Fruit fly (Drosophila melanogaster) whole organism, pupa: Measurements from ENCODE around the gene CG8209.

Experiments
- CG10348 ChIP-seq: fragments of 200-800 bp; sonication (Bioruptor generic); IDR thresholded peaks from 2 replicates; pipeline ENCODE4 v1.3.6; 2022; ENCODE audit warnings: missing biosample characterization, missing genetic modification characterization
- CG12605 ChIP-seq: fragments of 200-800 bp; sonication (Bioruptor generic); IDR thresholded peaks from 2 replicates; pipeline ENCODE4 v1.3.6; 2022; ENCODE audit warnings: missing biosample characterization, missing genetic modification characterization
- CG13204 ChIP-seq: fragments of 200-800 bp; sonication (Bioruptor generic); optimal IDR thresholded peaks from 2 replicates; lab custom pipeline; 2018; ENCODE audit warnings: missing biosample characterization, mild to moderate bottlenecking, missing genetic modification characterization, moderate library complexity
- CG14655 ChIP-seq: fragments of 200-800 bp; sonication (Bioruptor generic); optimal IDR thresholded peaks from 3 replicates; lab custom pipeline; 2017; ENCODE audit warnings: mild to moderate bottlenecking, missing biosample characterization, missing genetic modification reagents, missing genetic modification characterization
- CG15710 ChIP-seq: fragments of 200-800 bp; sonication (Bioruptor generic); optimal IDR thresholded peaks from 2 replicates; lab custom pipeline; 2018; ENCODE audit warnings: missing biosample characterization, mild to moderate bottlenecking, missing genetic modification characterization, moderate library complexity
- CG17806 ChIP-seq: fragments of 200-800 bp; sonication (Bioruptor generic); optimal IDR thresholded peaks from 2 replicates; lab custom pipeline; 2018; ENCODE audit warnings: missing biosample characterization, mild to moderate bottlenecking, missing genetic modification characterization, moderate library complexity
- CG32121 ChIP-seq: fragments of 200-800 bp; sonication (Bioruptor generic); IDR thresholded peaks from 2 replicates; pipeline ENCODE4 v1.3.6; 2022; ENCODE audit warnings: missing biosample characterization, missing genetic modification characterization
- CG34367 ChIP-seq: fragments of 200-800 bp; sonication (Bioruptor generic); optimal IDR thresholded peaks from 2 replicates; lab custom pipeline; 2018; ENCODE audit warnings: missing biosample characterization, mild to moderate bottlenecking, missing genetic modification characterization
- CG4496 ChIP-seq: fragments of 200-800 bp; sonication (Bioruptor generic); IDR thresholded peaks from 3 replicates; pipeline ENCODE4 v1.3.6; 2022; ENCODE audit warnings: missing biosample characterization, missing genetic modification characterization
- CG8159 ChIP-seq: fragments of 200-800 bp; sonication (Bioruptor generic); optimal IDR thresholded peaks from 3 replicates; lab custom pipeline; 2018; ENCODE audit warnings: missing biosample characterization, mild to moderate bottlenecking, missing genetic modification characterization, moderate library complexity
- CG8301 ChIP-seq: fragments of 200-800 bp; sonication (Bioruptor generic); optimal IDR thresholded peaks from 2 replicates; lab custom pipeline; 2018; ENCODE audit warnings: missing biosample characterization, mild to moderate bottlenecking, missing genetic modification characterization
- CG9948 ChIP-seq: fragments of 200-800 bp; sonication (Bioruptor generic); optimal IDR thresholded peaks from 2 replicates; lab custom pipeline; 2018; ENCODE audit warnings: missing biosample characterization, mild to moderate bottlenecking, missing genetic modification characterization, moderate library complexity
- D1 ChIP-seq: fragments of 200-800 bp; sonication (Bioruptor generic); optimal IDR thresholded peaks from 2 replicates; lab custom pipeline; 2018; ENCODE audit warnings: missing biosample characterization, mild to moderate bottlenecking, missing genetic modification characterization, moderate library complexity
- EcR ChIP-seq: fragments of 200-800 bp; sonication (Bioruptor generic); optimal IDR thresholded peaks from 3 replicates; lab custom pipeline; 2019; ENCODE audit warnings: missing biosample characterization, missing genetic modification characterization, mild to moderate bottlenecking, moderate library complexity, missing genetic modification reagents
- Ets98B ChIP-seq: fragments of 200-800 bp; sonication (Bioruptor generic); IDR thresholded peaks from 2 replicates; pipeline ENCODE4 v1.3.6; 2022; ENCODE audit warnings: missing biosample characterization, missing genetic modification characterization
- Pif1A ChIP-seq: fragments of 200-800 bp; sonication (Bioruptor generic); optimal IDR thresholded peaks from 3 replicates; lab custom pipeline; 2016; ENCODE audit warnings: missing biosample characterization, missing genetic modification characterization
- Pif1B ChIP-seq: fragments of 200-800 bp; sonication (Bioruptor generic); optimal IDR thresholded peaks from 3 replicates; lab custom pipeline; 2016; ENCODE audit warnings: missing biosample characterization, missing genetic modification characterization
- Snoo ChIP-seq: fragments of 200-800 bp; sonication (Bioruptor generic); optimal IDR thresholded peaks from 3 replicates; lab custom pipeline; 2017; ENCODE audit warnings: missing biosample characterization, mild to moderate bottlenecking, missing genetic modification characterization, inconsistent platforms
- fd96Ca ChIP-seq: fragments of 200-800 bp; sonication (Bioruptor generic); IDR thresholded peaks from 3 replicates; pipeline ENCODE4 v1.3.6; 2022; ENCODE audit warnings: missing biosample characterization, missing genetic modification characterization
- gl ChIP-seq: fragments of 200-800 bp; sonication (Bioruptor generic); optimal IDR thresholded peaks from 2 replicates; lab custom pipeline; 2018; ENCODE audit warnings: missing biosample characterization, mild to moderate bottlenecking, missing genetic modification characterization
- rn ChIP-seq: fragments of 200-800 bp; sonication (Bioruptor generic); IDR thresholded peaks from 2 replicates; pipeline ENCODE4 v1.3.6; 2022; ENCODE audit warnings: missing biosample characterization, missing genetic modification characterization

Gene CG8209

DNA sequence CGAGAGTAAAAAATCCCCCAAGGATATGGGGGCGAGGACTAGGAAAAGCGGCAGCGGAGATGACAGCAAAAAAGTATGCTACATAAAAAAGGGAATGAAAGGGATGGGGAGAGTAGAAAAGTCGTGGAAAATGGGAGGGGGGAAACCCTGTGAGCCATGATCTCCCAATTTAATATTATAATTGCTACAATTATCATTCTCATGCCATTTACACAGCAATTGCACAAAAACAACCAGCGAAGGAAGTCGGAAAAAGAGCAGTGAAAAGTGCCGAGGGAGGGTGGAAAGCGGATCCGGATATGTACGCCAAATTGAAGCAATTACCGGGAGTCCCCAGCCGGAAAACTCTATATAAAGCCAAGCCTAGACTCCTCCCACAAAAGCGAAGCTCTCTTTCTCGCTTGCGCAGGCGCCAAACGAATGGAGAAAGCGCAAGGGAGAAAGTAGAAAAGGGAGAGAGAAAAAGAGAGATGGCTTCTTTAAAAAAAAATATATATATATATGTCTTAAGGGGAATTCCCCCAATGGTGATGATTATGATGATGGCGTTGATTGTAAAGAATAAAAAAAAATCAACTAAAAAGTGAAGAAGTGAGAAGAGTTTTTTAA is 7.7 kb upstream of the CG8209 start:
- no peak for TF ChIP-seq CG14655 (GFP tag; lab: Kevin White, UChicago)
- TF ChIP-seq gl (tag; lab: Kevin White, UChicago), result no peak
- TF ChIP-seq CG17806, result no peak
- TF ChIP-seq CG13204 (GFP tag; lab: Kevin White, UChicago), result no peak
- no peak for TF ChIP-seq D1 (tag; lab: Kevin White, UChicago)

DNA sequence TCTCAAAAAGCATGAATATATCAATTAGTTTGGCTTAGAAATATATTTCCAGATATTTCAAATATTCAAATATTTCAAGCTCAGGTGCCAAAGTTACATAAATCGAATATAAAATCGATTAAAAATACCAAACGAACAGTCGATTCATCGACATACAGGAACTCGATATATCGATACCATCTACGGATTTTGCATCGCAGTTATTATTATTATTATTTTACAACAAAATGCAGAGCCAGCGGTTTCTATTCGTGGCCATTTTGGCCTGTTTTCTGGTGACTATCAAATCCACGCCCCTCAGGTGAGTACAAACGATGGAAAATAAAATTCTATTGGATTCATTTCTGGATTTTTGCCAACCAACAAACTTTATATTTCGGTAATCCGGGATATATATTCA is 5.8 kb upstream of the CG8209 start, which contains the start of gene RNaseX25:
Gene RNaseX25 (plus strand): TSS at position 147 of the 400 bp plus-strand sequence.
- TF ChIP-seq Pif1A (GFP tag; lab: Kevin White, UChicago) (no peak), CG32121 (no peak), Pif1B (GFP tag; lab: Kevin White, UChicago) (no peak), Ets98B (GFP tag; lab: Robert Waterston, UW) (no peak), gl (tag; lab: Kevin White, UChicago) (no peak), fd96Ca (GFP tag; lab: Robert Waterston, UW) (no peak), CG10348 (no peak), D1 (tag; lab: Kevin White, UChicago) (no peak), CG15710 (tag; lab: Kevin White, UChicago) (no peak), CG12605 (GFP tag; lab: Robert Waterston, UW) (no peak), EcR (no peak), rn (GFP tag; lab: Robert Waterston, UW) (no peak), CG17806 (no peak), CG8159 (tag; lab: Kevin White, UChicago) (no peak), CG8301 (no peak), CG4496 (no peak), CG34367 (tag; lab: Kevin White, UChicago) (no peak)

DNA sequence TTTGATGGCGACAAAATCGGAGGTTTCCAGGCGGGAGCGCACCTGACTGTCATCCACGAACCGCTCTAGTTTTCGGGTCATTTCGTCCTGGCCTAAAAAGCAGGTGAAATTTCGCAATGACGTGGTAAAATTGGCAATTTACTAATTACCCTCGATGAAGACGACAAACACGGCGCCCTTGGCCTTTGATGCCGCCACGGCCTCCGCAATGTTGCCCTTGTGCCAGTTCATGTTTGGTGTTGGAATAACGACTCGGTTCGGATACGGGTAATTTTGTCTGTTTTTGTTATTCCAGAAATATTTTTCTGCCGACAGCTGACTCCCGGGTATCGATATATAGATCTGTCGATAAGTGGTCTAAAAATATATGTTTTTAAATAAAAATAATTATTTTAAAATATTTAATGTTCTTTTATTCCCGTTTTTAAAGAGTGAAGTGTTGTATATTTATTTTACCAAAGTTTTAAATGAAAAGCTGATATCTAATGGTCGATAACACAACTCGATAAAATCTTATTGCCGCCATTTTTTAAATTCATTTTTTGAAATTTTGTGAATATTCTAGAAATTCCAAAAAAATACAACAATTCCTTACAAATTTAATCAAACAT is 1.4 kb upstream of the CG8209 start, which contains the start of gene CG8042:
Gene CG8042 (minus strand): TSS at position 321 of the 611 bp plus-strand sequence.
- TF ChIP-seq CG10348, result no peak
- TF ChIP-seq CG32121, result no peak
- no peak for TF ChIP-seq EcR
- no peak for TF ChIP-seq CG14655 (GFP tag; lab: Kevin White, UChicago)
- TF ChIP-seq Pif1A (GFP tag; lab: Kevin White, UChicago), result no peak
- TF ChIP-seq, all 21 proteins: peak for 0

DNA sequence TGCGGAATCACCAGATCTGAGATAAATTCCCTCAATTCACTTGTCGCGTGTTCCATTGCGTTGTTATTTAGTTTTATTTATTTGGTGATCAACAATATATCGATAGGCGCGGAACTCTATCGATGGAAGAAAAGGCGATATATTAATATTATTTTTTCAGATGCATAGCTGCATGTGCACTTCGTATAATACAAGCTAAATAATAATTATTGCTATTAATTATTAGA is 2.3 kb downstream of the CG8209 start, which contains the start of gene Pop4:
Gene Pop4 (minus strand): TSS at position 101 of the 227 bp plus-strand sequence.
- TF ChIP-seq CG10348, result no peak
- TF ChIP-seq CG17806, result no peak

DNA sequence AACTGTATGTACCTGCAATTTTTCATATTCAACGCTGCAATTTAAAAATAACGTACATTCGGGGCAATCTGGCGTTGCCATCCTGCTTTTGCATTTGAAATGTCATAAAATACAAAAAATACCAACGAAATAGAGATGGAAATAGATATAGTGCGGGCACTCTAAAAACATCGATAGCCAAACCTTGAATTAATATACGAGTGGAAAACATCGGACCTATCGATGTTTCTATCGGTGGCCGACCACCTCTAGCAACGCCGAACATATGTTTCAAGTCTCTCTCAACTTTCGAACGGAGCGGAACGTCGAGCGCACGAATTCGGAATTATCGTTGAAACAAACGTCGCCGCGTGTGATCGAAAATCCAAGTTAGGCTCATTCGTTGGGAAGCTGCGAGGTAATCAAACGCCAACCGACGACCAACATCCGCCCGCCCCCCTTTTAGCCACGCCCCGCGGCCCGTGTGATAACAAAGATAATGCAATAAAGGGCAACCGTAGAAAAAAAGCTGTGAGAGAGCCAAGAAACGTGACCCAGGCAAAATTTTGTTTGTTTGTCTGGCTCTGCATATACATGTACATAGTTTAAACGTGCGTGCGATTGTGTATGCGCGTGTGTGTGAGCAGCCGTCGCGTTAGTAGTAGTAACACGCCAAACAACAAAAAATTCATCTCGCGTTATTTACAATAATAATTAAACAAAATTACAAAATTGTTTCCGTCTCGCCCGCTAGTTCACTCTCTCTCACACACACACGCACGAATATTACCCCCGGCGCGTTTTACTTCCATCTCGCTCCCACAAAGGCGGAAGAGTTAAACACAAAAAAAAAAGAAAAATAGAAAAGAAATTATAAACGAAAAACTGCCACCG is 2.8 kb downstream of the CG8209 start, which contains the start of gene nmo:
Gene nmo (plus strand): TSS at position 270 of the 873 bp plus-strand sequence.
- TF ChIP-seq CG9948 (tag; lab: Kevin White, UChicago), result no peak
- peak; percentile 30 for TF ChIP-seq gl (tag; lab: Kevin White, UChicago)
- TF ChIP-seq EcR, result peak; percentile 78
- no peak for TF ChIP-seq CG17806
- no peak for TF ChIP-seq Pif1A (GFP tag; lab: Kevin White, UChicago)
- no peak for TF ChIP-seq CG14655 (GFP tag; lab: Kevin White, UChicago)
- TF ChIP-seq, all 21 proteins: peak for 2

DNA sequence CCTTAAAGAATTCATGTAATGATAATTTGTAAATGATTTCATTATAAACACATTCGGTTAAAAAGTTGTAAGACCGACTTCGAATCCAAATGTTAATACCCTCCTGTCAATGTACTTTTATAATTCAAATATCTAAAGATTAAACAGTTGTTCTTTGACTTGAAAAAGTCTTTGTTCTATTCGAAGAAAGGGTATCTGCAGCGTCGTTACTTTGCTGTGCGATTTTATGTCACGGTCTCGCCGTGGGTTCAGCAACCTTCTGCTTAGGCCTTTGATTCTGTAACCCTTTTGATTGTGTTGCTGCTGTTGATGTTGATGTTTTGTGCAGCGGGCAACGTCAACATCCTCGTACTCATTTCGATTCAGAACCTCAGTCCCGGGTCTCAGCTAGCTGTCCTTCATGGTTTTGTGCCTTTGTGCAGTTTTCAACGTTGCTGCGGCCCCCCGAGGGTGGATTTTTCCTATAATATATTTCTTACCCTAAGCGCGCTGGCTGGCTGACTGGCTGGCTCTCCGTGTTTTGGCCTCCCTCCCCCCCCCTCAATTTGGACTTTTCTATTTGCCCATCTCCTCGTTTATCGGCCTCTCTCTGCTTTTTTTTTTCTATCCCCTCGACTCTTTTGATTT is 5.1 kb downstream of the CG8209 start:
- TF ChIP-seq EcR (peak; percentile 82), D1 (tag; lab: Kevin White, UChicago) (no peak), fd96Ca (GFP tag; lab: Robert Waterston, UW) (no peak)
- TF ChIP-seq, all 21 proteins: peak for 1

DNA sequence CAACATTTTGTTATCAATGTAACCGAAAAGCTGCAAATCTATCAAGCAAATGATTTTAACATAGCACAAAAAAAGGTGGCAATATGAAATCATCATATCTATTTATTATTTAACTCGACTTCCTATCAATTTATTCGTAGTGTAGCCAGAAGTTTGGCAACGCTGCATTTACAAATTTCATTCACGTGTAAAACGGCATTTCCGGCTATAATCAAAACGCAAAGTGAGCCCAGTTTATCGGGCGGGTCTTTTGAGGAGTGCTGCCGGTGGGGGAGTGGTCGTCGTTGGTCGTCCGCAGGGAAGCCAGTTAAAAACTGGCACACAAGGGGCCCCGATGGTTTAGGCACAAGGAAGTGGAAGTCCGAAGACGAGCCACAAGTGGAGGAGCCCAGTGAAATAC is 5.8 kb downstream of the CG8209 start:
- TF ChIP-seq CG4496 (no peak), CG14655 (GFP tag; lab: Kevin White, UChicago) (no peak), CG15710 (tag; lab: Kevin White, UChicago) (no peak), rn (GFP tag; lab: Robert Waterston, UW) (no peak), CG12605 (GFP tag; lab: Robert Waterston, UW) (no peak), Pif1A (GFP tag; lab: Kevin White, UChicago) (no peak), CG32121 (no peak), CG8159 (tag; lab: Kevin White, UChicago) (no peak), CG10348 (no peak), Pif1B (GFP tag; lab: Kevin White, UChicago) (no peak), EcR (no peak), gl (tag; lab: Kevin White, UChicago) (no peak), Snoo (tag; lab: Kevin White, UChicago) (no peak), CG34367 (tag; lab: Kevin White, UChicago) (no peak), CG13204 (GFP tag; lab: Kevin White, UChicago) (no peak), CG17806 (no peak), CG8301 (no peak)
